Fruit fly (Drosophila melanogaster): ENCODE data around the gene Ipp.

Ipp gene

dm6 chr3R:14007550-14007949, 49.0 kb downstream of the Ipp start (continued):
- TF ChIP-seq CG11723 (GFP tag; optimal IDR thresholded peaks at IDR 0.05) = no peak
- no peak for TF ChIP-seq gt (GFP tag; IDR thresholded peaks at IDR 0.05)
- TF ChIP-seq CG10959 (GFP tag; IDR thresholded peaks at IDR 0.05) = no peak
- peak; percentile 37 for TF ChIP-seq CG17359 (tag; optimal IDR thresholded peaks at IDR 0.05)
- TF ChIP-seq CG32767 (GFP tag; IDR thresholded peaks at IDR 0.05) = 0 out of 2 replicates have a peak, but pooled peaks have one; percentile 27
- TF ChIP-seq C15 (GFP tag; IDR thresholded peaks at IDR 0.05) = no peak
- TF ChIP-seq CG42726 (GFP tag; IDR thresholded peaks at IDR 0.05; ENCODE audit: partially characterized antibody) = no peak
- no peak for TF ChIP-seq slou (GFP tag; optimal IDR thresholded peaks at IDR 0.05)
- no peak for TF ChIP-seq CG10147 (GFP tag; optimal IDR thresholded peaks at IDR 0.05)
- TF ChIP-seq CG4707 (GFP tag; optimal IDR thresholded peaks at IDR 0.05) = no peak
- TF ChIP-seq ato (GFP tag; IDR thresholded peaks at IDR 0.05; ENCODE audit: partially characterized antibody) = no peak
- no peak for TF ChIP-seq CG10321 (GFP tag; IDR thresholded peaks at IDR 0.05)
- no peak for TF ChIP-seq H2.0 (GFP tag; IDR thresholded peaks at IDR 0.05)
- no peak for TF ChIP-seq CG16779 (GFP tag; IDR thresholded peaks at IDR 0.05)
- no peak for TF ChIP-seq Dbx (GFP tag; IDR thresholded peaks at IDR 0.05)
- no peak for TF ChIP-seq lbe (GFP tag; optimal IDR thresholded peaks at IDR 0.05)
- TF ChIP-seq CG10274 (GFP tag; optimal IDR thresholded peaks at IDR 0.05) = no peak
- no peak for TF ChIP-seq HLHmδ (GFP tag; optimal IDR thresholded peaks at IDR 0.05)
- no peak for TF ChIP-seq CG1792 (GFP tag; optimal IDR thresholded peaks at IDR 0.05)
- TF ChIP-seq stwl (tag; optimal IDR thresholded peaks at IDR 0.05) = no peak
- no peak for TF ChIP-seq CG31388 (GFP tag; optimal IDR thresholded peaks at IDR 0.05)
- TF ChIP-seq Mes4 (GFP tag; optimal IDR thresholded peaks at IDR 0.05) = no peak
- TF ChIP-seq NC2β (GFP tag; optimal IDR thresholded peaks at IDR 0.05) = no peak
- TF ChIP-seq CG34224 (GFP tag; IDR thresholded peaks at IDR 0.05; ENCODE audit: partially characterized antibody) = no peak
- no peak for TF ChIP-seq Dad (GFP tag; optimal IDR thresholded peaks at IDR 0.05)
- no peak for TF ChIP-seq bowl (GFP tag; IDR thresholded peaks at IDR 0.05)
- peak; percentile 36; the same call in 1 of the 2 replicates for TF ChIP-seq Ptx1 (GFP tag; IDR thresholded peaks at IDR 0.05)
- no peak for TF ChIP-seq chinmo (GFP tag; IDR thresholded peaks at IDR 0.05; ENCODE audit: partially characterized antibody)
- TF ChIP-seq CG7556 (GFP tag; optimal IDR thresholded peaks at IDR 0.05) = peak; percentile 2
- TF ChIP-seq cas (GFP tag; IDR thresholded peaks at IDR 0.05) = no peak
- no peak for TF ChIP-seq Ravus (GFP tag; IDR thresholded peaks at IDR 0.05)
- TF ChIP-seq jumu (GFP tag; optimal IDR thresholded peaks at IDR 0.05) = no peak
- TF ChIP-seq ara (GFP tag; IDR thresholded peaks at IDR 0.05) = no peak
- TF ChIP-seq CG2120 (GFP tag; optimal IDR thresholded peaks at IDR 0.05) = no peak
- TF ChIP-seq jigr1 (GFP tag; IDR thresholded peaks at IDR 0.05) = no peak
- no peak for TF ChIP-seq cad (GFP tag; optimal IDR thresholded peaks at IDR 0.05)
- peak; percentile 3 for TF ChIP-seq CG7839 (tag; optimal IDR thresholded peaks at IDR 0.05)
- TF ChIP-seq CG8359 (GFP tag; optimal IDR thresholded peaks at IDR 0.05; ENCODE audit: borderline replicate concordance) = no peak
- TF ChIP-seq Nf-YB (GFP tag; optimal IDR thresholded peaks at IDR 0.05) = no peak
- TF ChIP-seq CG12155 (GFP tag; optimal IDR thresholded peaks at IDR 0.05) = no peak
- TF ChIP-seq vvl (GFP tag; IDR thresholded peaks at IDR 0.05) = peak; percentile 32; the same call in 1 of the 2 replicates
- peak; percentile 45 for TF ChIP-seq CG10267 (tag; optimal IDR thresholded peaks at IDR 0.05)
- peak; percentile 18 for TF ChIP-seq Spps (tag; optimal IDR thresholded peaks at IDR 0.05)
- no peak for TF ChIP-seq CG12769 (tag; optimal IDR thresholded peaks at IDR 0.05)
- TF ChIP-seq Aef1 (GFP tag; IDR thresholded peaks at IDR 0.05) = no peak
- TF ChIP-seq CG4328 (GFP tag; optimal IDR thresholded peaks at IDR 0.05) = no peak
- no peak for TF ChIP-seq Fer3 (tag; optimal IDR thresholded peaks at IDR 0.05)
- no peak for TF ChIP-seq tin (GFP tag; optimal IDR thresholded peaks at IDR 0.05)
- no peak for TF ChIP-seq pzg (GFP tag; optimal IDR thresholded peaks at IDR 0.05)
- TF ChIP-seq CG8290 (GFP tag; optimal IDR thresholded peaks at IDR 0.05) = no peak
- TF ChIP-seq CG8290 (tag; optimal IDR thresholded peaks at IDR 0.05) = no peak
- TF ChIP-seq zen (tag; optimal IDR thresholded peaks at IDR 0.05) = no peak
